Worm (Caenorhabditis elegans) whole organism, midembryonic: Measurements from ENCODE around the gene F17C11.13.

Experiments
- T22C8.4 ChIP-seq: fragments of 200-800 bp; sonication (Bioruptor generic); IDR thresholded peaks from 2 replicates; pipeline ENCODE4 v1.3.6; 2022; ENCODE audit warnings: missing genetic modification characterization, missing compliant biosample characterization
- flt-1 ChIP-seq: fragments of 200-800 bp; sonication (Bioruptor generic); IDR thresholded peaks from 2 replicates; pipeline ENCODE4 v1.3.6; 2022; ENCODE audit warnings: missing genetic modification characterization, missing compliant biosample characterization
- med-1 ChIP-seq: sonication (generic microtip); optimal IDR thresholded peaks from 2 replicates; lab custom pipeline; 2017; ENCODE audit warnings: missing genetic modification characterization, mild to moderate bottlenecking, missing compliant biosample characterization, antibody characterized with exemption, missing genetic modification reagents; ENCODE audit not compliant: insufficient read depth
- ref-1 ChIP-seq: fragments of 200-800 bp; sonication (Bioruptor generic); conservative IDR thresholded peaks from 2 replicates; pipeline ENCODE4 v1.3.6; 2022; ENCODE audit warnings: missing genetic modification reagents, missing genetic modification characterization, missing compliant biosample characterization
- tab-1 ChIP-seq: fragments of 200-800 bp; sonication (Bioruptor generic); IDR thresholded peaks from 2 replicates; pipeline ENCODE4 v1.3.6; 2022; ENCODE audit warnings: missing genetic modification characterization, missing compliant biosample characterization

DNA sequence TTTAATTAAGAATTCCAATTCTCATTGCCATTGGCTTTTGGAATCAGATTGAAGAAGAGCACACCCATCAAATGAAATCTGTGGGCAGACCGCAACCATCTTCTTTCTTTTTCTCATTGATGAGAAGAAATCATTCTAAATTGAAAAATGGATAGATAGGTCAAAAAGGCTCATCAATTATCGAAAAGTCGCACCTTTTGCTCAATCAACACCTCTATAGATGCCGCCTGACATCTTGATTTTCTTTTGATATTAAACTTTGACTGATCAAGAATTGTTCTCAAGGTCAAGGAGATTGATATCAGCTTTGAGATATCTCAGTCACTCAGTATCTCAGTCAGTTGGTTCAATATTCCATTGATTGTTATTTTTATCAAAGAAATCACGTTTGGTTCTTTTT lies 45.8 kb upstream of the F17C11.13 start:
- TF ChIP-seq flt-1 (GFP tag; lab: Robert Waterston, UW) = no peak
- no peak for TF ChIP-seq T22C8.4 (GFP tag; lab: Robert Waterston, UW)
- TF ChIP-seq tab-1 = no peak
- no peak for TF ChIP-seq med-1
- TF ChIP-seq ref-1 = no peak
